Fruit fly (Drosophila melanogaster): Measurements from ENCODE around the gene CG9515.
A peak's percentile ranks its signal among the peaks of the same experiment; 100 is the strongest.

Gene CG9515

dm6 chr2L:8952194-8953037 lies 9.4 kb upstream of the CG9515 start (continued):
- TF ChIP-seq eyg (GFP tag; optimal IDR thresholded peaks at IDR 0.05): no peak
- peak; percentile 89 for TF ChIP-seq D19B (GFP tag; optimal IDR thresholded peaks at IDR 0.05)
- TF ChIP-seq nmo (GFP tag; optimal IDR thresholded peaks at IDR 0.05): peak; percentile 14
- no peak for TF ChIP-seq Dref (GFP tag; IDR thresholded peaks at IDR 0.05)
- TF ChIP-seq CG10274 (GFP tag; optimal IDR thresholded peaks at IDR 0.05): no peak
- TF ChIP-seq CG1602 (GFP tag; optimal IDR thresholded peaks at IDR 0.05): peak; percentile 4
- peak; percentile 48 for TF ChIP-seq PHDP (tag; optimal IDR thresholded peaks at IDR 0.05)
- TF ChIP-seq mld (GFP tag; IDR thresholded peaks at IDR 0.05; ENCODE audit: partially characterized antibody): no peak
- peak; percentile 35; the same call in 1 of the 2 replicates for TF ChIP-seq danr (GFP tag; IDR thresholded peaks at IDR 0.05)
- peak; percentile 10 for TF ChIP-seq wek (GFP tag; optimal IDR thresholded peaks at IDR 0.05)
- peak; percentile 39 for TF ChIP-seq CG9876 (GFP tag; optimal IDR thresholded peaks at IDR 0.05)
- peak; percentile 35 for TF ChIP-seq trem (tag; optimal IDR thresholded peaks at IDR 0.05)
- no peak for TF ChIP-seq MTF-1 (GFP tag; optimal IDR thresholded peaks at IDR 0.05; ENCODE audit: borderline replicate concordance)
- TF ChIP-seq CG11723 (GFP tag; optimal IDR thresholded peaks at IDR 0.05): peak; percentile 11
- no peak for TF ChIP-seq gfzf (GFP tag; optimal IDR thresholded peaks at IDR 0.05)
- TF ChIP-seq Dfd (GFP tag; optimal IDR thresholded peaks at IDR 0.05): no peak
- peak; percentile 31 for TF ChIP-seq Oli (tag; optimal IDR thresholded peaks at IDR 0.05)
- peak; percentile 1 for TF ChIP-seq CG13424 (tag; optimal IDR thresholded peaks at IDR 0.05)
- peak; percentile 37 for TF ChIP-seq CG18262 (tag; optimal IDR thresholded peaks at IDR 0.05)
- TF ChIP-seq CG8765 (GFP tag; IDR thresholded peaks at IDR 0.05): peak; percentile 56
- 0 out of 2 replicates have a peak, but pooled peaks have one; percentile 37 for TF ChIP-seq CG31441 (GFP tag; IDR thresholded peaks at IDR 0.05)
- peak; percentile 51; the same call in 1 of the 2 replicates for TF ChIP-seq Scr (GFP tag; IDR thresholded peaks at IDR 0.05; ENCODE audit: partially characterized antibody)
- TF ChIP-seq Ravus (GFP tag; IDR thresholded peaks at IDR 0.05): no peak
- TF ChIP-seq ase (GFP tag; IDR thresholded peaks at IDR 0.05): peak; percentile 46; the same call in 1 of the 3 replicates
- TF ChIP-seq CG11696 (GFP tag; IDR thresholded peaks at IDR 0.05): no peak
- TF ChIP-seq CG17359 (tag; optimal IDR thresholded peaks at IDR 0.05): peak; percentile 37
- TF ChIP-seq chn (GFP tag; optimal IDR thresholded peaks at IDR 0.05): peak; percentile 64
- no peak for TF ChIP-seq crc (GFP tag; optimal IDR thresholded peaks at IDR 0.05)
- peak; percentile 9 for TF ChIP-seq CG6813 (GFP tag; optimal IDR thresholded peaks at IDR 0.05)
- TF ChIP-seq CG17385 (GFP tag; optimal IDR thresholded peaks at IDR 0.05): peak; percentile 36
- peak; percentile 47 for TF ChIP-seq grau (tag; optimal IDR thresholded peaks at IDR 0.05)
- TF ChIP-seq pum (GFP tag; optimal IDR thresholded peaks at IDR 0.05): peak; percentile 36
- TF ChIP-seq CG10366 (GFP tag; IDR thresholded peaks at IDR 0.05): peak; percentile 31
- no peak; the same call in 1 of the 2 replicates for TF ChIP-seq CG9215 (GFP tag; IDR thresholded peaks at IDR 0.05)
- no peak; the same call in 1 of the 3 replicates for TF ChIP-seq CG6791 (GFP tag; IDR thresholded peaks at IDR 0.05; ENCODE audit: partially characterized antibody)
- TF ChIP-seq CG17568 (GFP tag; optimal IDR thresholded peaks at IDR 0.05): no peak
- peak; percentile 49 for TF ChIP-seq HmgD (GFP tag; optimal IDR thresholded peaks at IDR 0.05)
- TF ChIP-seq CG34224 (GFP tag; IDR thresholded peaks at IDR 0.05; ENCODE audit: partially characterized antibody): no peak
- peak; percentile 9 for TF ChIP-seq mam (GFP tag; optimal IDR thresholded peaks at IDR 0.05)
- TF ChIP-seq eve (GFP tag; optimal IDR thresholded peaks at IDR 0.05): peak in 1 of 2 experiments; percentile 68
- TF ChIP-seq CG12942 (GFP tag; optimal IDR thresholded peaks at IDR 0.05): no peak
- TF ChIP-seq ttk (GFP tag; IDR thresholded peaks at IDR 0.05): peak; percentile 49
- no peak for TF ChIP-seq hkb (optimal IDR thresholded peaks at IDR 0.05)
- peak; percentile 66 for TF ChIP-seq hkb (GFP tag; IDR thresholded peaks at IDR 0.05)
- no peak for TF ChIP-seq maf-S (GFP tag; optimal IDR thresholded peaks at IDR 0.05)
- no peak for TF ChIP-seq Usf (GFP tag; optimal IDR thresholded peaks at IDR 0.05)
- peak; percentile 46 for TF ChIP-seq Side (GFP tag; optimal IDR thresholded peaks at IDR 0.05)
- no peak; the same call in 2 of the 3 replicates for TF ChIP-seq HLH4C (GFP tag; IDR thresholded peaks at IDR 0.05; ENCODE audit: partially characterized antibody)
- TF ChIP-seq CG12155 (GFP tag; optimal IDR thresholded peaks at IDR 0.05): peak; percentile 42
